Worm (Caenorhabditis elegans): ENCODE data around the gene Y37D8A.3.

DNA sequence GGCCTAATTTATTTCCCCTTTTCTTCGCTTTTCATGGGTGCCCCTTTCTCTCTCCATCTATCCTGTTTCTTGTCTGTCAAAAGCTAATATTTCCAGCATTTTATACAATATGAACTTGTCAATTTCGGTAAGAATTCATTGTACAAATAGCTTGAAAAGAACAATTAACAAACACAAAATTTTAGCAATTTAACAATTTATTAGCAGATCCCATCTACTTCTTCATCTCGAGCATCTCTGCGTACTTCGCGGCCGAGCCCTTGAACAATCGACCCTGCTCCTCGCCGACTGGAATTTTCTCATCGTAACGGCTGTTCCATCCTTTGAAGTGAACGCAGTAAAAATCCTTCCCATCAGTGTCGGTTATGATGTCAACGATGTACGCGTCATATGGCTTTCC is 46.5 kb downstream of the Y37D8A.3 start:
- TF ChIP-seq unc-130 (GFP tag; optimal IDR thresholded peaks at IDR 0.05) (no peak), ceh-79 (tag; optimal IDR thresholded peaks at IDR 0.05) (no peak), hsf-1 (GFP tag; IDR thresholded peaks at IDR 0.05) (peak; percentile 55; the same call in 1 of the 2 replicates), dox-1 (GFP tag; IDR thresholded peaks at IDR 0.05) (no peak), nfya-1 (tag; optimal IDR thresholded peaks at IDR 0.05; ENCODE audit: borderline replicate concordance, insufficient read depth) (no peak), ccch-3 (GFP tag; optimal IDR thresholded peaks at IDR 0.05) (no peak), somi-1 (GFP tag; optimal IDR thresholded peaks at IDR 0.05) (no peak)

Measured in whole organism, young adult.